Fruit fly (Drosophila melanogaster): ENCODE data around the gene CG13408.

- TF ChIP-seq D1 (tag; optimal IDR thresholded peaks at IDR 0.05) (no peak), Pif1B (GFP tag; optimal IDR thresholded peaks at IDR 0.05) (no peak)
Observed at dm6 chr3R:22080161-22080560, at the start of gene CG13408.

Measured in whole organism, pupa.